Worm (Caenorhabditis elegans): Measurements from ENCODE around the gene npr-37.

DNA sequence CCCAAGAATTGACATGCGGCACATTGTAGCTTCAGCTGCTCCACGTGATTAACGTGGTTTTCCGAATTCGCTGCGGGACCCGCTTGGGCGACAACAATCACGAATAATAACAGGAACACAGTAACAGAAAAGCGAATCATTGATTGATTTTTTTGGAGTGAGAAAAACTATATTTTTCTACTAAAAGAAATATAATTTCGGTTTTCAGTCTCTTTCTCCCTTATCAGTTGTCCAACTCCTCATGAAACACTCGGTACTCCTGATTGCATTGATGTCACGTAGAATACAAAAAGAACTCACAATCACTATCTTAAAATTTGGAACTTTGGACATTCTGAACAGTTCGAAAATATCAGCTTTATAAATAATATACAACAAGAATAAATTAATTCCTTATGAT lies 52.1 kb downstream of the npr-37 start, which contains the start of gene Y66H1A.5:
- TF ChIP-seq T26A5.8 (tag; optimal IDR thresholded peaks at IDR 0.05) (no peak), hmg-20 (GFP tag; IDR thresholded peaks at IDR 0.05) (no peak), hsf-1 (GFP tag; IDR thresholded peaks at IDR 0.05) (no peak), let-607 (tag; optimal IDR thresholded peaks at IDR 0.05) (peak in 1 of 2 experiments; percentile 16), zim-3 (tag; optimal IDR thresholded peaks at IDR 0.05) (no peak), snpc-1.1 (tag; optimal IDR thresholded peaks at IDR 0.05; ENCODE audit: insufficient read depth) (no peak), lir-1 (GFP tag; conservative IDR thresholded peaks at IDR 0.05) (no peak), pha-4 (tag; optimal IDR thresholded peaks at IDR 0.05) (no peak), ekl-4 (GFP tag; IDR thresholded peaks at IDR 0.05) (no peak), ztf-26 (tag; optimal IDR thresholded peaks at IDR 0.05) (no peak), zfh-2 (GFP tag; conservative IDR thresholded peaks at IDR 0.05) (no peak), unc-62 (GFP tag; optimal IDR thresholded peaks at IDR 0.05) (no peak), egl-18 (GFP tag; IDR thresholded peaks at IDR 0.05) (no peak)

All from whole organism, young adult.